Fruit fly (Drosophila melanogaster) whole organism: Measurements from ENCODE around the gene CG13077.

Source experiments
- CG8478 ChIP-seq: fragments of >200 bp; optimal IDR thresholded peaks from 2 replicates; lab custom pipeline; 2018; ENCODE audit warnings: inconsistent platforms
- Dll ChIP-seq: fragments of >200 bp; optimal IDR thresholded peaks from 2 replicates; lab custom pipeline; 2017
- EcR ChIP-seq, 2 experiments: fragments of >200 bp; optimal IDR thresholded peaks; 2 replicates each; lab custom pipeline; 2017; ENCODE audit warnings: missing biosample characterization in 2 of 2, missing genetic modification characterization in 2 of 2, missing genetic modification reagents in 2 of 2
- pan ChIP-seq: fragments of >200 bp; optimal IDR thresholded peaks from 2 replicates; lab custom pipeline; 2017
- psq ChIP-seq: fragments of >200 bp; optimal IDR thresholded peaks from 2 replicates; lab custom pipeline; 2017
- usp ChIP-seq: fragments of >200 bp; optimal IDR thresholded peaks from 2 replicates; lab custom pipeline; 2017; ENCODE audit warnings: missing biosample characterization, missing genetic modification characterization, mixed read lengths

The CG13077 gene

dm6 chr2L:19537779-19538456 is 27.7 kb upstream of the CG13077 start, which contains the start of gene CG13082:
TSS of gene CG13082 (plus strand) at chr2L:19538425.
- no peak for TF ChIP-seq CG8478 (lab: Kevin White, UChicago)
- no peak for TF ChIP-seq usp (GFP tag; lab: Kevin White, UChicago)
- TF ChIP-seq pan, result no peak
- TF ChIP-seq Dll (lab: Kevin White, UChicago), result no peak
- no peak for TF ChIP-seq EcR (GFP tag; optimal IDR thresholded peaks at IDR 0.05; lab: Kevin White, UChicago)
- TF ChIP-seq psq (lab: Kevin White, UChicago), result no peak

dm6 chr2L:19540307-19540706 is 25.4 kb upstream of the CG13077 start, which contains the start of gene CG13081:
TSS of gene CG13081 (plus strand) at chr2L:19540607.
- TF ChIP-seq psq (lab: Kevin White, UChicago) (no peak), EcR (GFP tag; optimal IDR thresholded peaks at IDR 0.05; lab: Kevin White, UChicago) (peak in 1 of 2 experiments; percentile 42)

- TF ChIP-seq Dll (lab: Kevin White, UChicago), result no peak
- no peak for TF ChIP-seq CG8478 (lab: Kevin White, UChicago)
- no peak for TF ChIP-seq psq (lab: Kevin White, UChicago)
- no peak for TF ChIP-seq usp (GFP tag; lab: Kevin White, UChicago)
- no peak for TF ChIP-seq EcR (GFP tag; optimal IDR thresholded peaks at IDR 0.05; lab: Kevin White, UChicago)
- no peak for TF ChIP-seq pan
These were observed 23.3 kb upstream of the CG13077 start for dm6 chr2L:19542268-19542773.

- TF ChIP-seq CG8478 (lab: Kevin White, UChicago) (no peak), pan (no peak), EcR (GFP tag; optimal IDR thresholded peaks at IDR 0.05; lab: Kevin White, UChicago) (no peak), psq (lab: Kevin White, UChicago) (no peak), usp (GFP tag; lab: Kevin White, UChicago) (no peak), Dll (lab: Kevin White, UChicago) (no peak)
These were observed 22.6 kb upstream of the CG13077 start for dm6 chr2L:19543010-19543564.

dm6 chr2L:19546869-19547710 is 18.6 kb upstream of the CG13077 start, which contains the start of gene CG10337:
TSS of gene CG10337 (minus strand) at chr2L:19546959.
- TF ChIP-seq EcR (GFP tag; optimal IDR thresholded peaks at IDR 0.05; lab: Kevin White, UChicago) (no peak), Dll (lab: Kevin White, UChicago) (no peak), psq (lab: Kevin White, UChicago) (no peak), usp (GFP tag; lab: Kevin White, UChicago) (no peak), CG8478 (lab: Kevin White, UChicago) (no peak), pan (no peak)

dm6 chr2L:19548158-19548557 is 17.5 kb upstream of the CG13077 start, which contains the start of gene Tep4:
TSS of gene Tep4 (plus strand) at chr2L:19548507.
- TF ChIP-seq psq (lab: Kevin White, UChicago) (no peak), Dll (lab: Kevin White, UChicago) (no peak)

dm6 chr2L:19549412-19549811 is 16.3 kb upstream of the CG13077 start:
- TF ChIP-seq usp (GFP tag; lab: Kevin White, UChicago), result no peak
- TF ChIP-seq EcR (GFP tag; optimal IDR thresholded peaks at IDR 0.05; lab: Kevin White, UChicago), result peak in 1 of 2 experiments; percentile 73
- no peak for TF ChIP-seq Dll (lab: Kevin White, UChicago)
- TF ChIP-seq psq (lab: Kevin White, UChicago), result no peak

dm6 chr2L:19563029-19563980 is 2.4 kb upstream of the CG13077 start, which contains the start of gene CG13078:
TSS of gene CG13078 (plus strand) at chr2L:19563930.
- TF ChIP-seq EcR (GFP tag; optimal IDR thresholded peaks at IDR 0.05; lab: Kevin White, UChicago) (no peak), Dll (lab: Kevin White, UChicago) (no peak)

- TF ChIP-seq pan, result no peak
- no peak for TF ChIP-seq CG8478 (lab: Kevin White, UChicago)
- TF ChIP-seq psq (lab: Kevin White, UChicago), result no peak
- TF ChIP-seq usp (GFP tag; lab: Kevin White, UChicago), result no peak
- TF ChIP-seq Dll (lab: Kevin White, UChicago), result no peak
- TF ChIP-seq EcR (GFP tag; optimal IDR thresholded peaks at IDR 0.05; lab: Kevin White, UChicago), result no peak
These were observed 1.7 kb downstream of the CG13077 start for dm6 chr2L:19567305-19567898.

- TF ChIP-seq psq (lab: Kevin White, UChicago), result no peak
- TF ChIP-seq usp (GFP tag; lab: Kevin White, UChicago), result no peak
- no peak for TF ChIP-seq CG8478 (lab: Kevin White, UChicago)
- TF ChIP-seq EcR (GFP tag; optimal IDR thresholded peaks at IDR 0.05; lab: Kevin White, UChicago), result no peak
- TF ChIP-seq Dll (lab: Kevin White, UChicago), result no peak
- no peak for TF ChIP-seq pan
These were observed 5.2 kb downstream of the CG13077 start for dm6 chr2L:19570806-19571254.
